Worm (Caenorhabditis elegans): ENCODE data around the gene snrp-200.

snrp-200 gene

DNA sequence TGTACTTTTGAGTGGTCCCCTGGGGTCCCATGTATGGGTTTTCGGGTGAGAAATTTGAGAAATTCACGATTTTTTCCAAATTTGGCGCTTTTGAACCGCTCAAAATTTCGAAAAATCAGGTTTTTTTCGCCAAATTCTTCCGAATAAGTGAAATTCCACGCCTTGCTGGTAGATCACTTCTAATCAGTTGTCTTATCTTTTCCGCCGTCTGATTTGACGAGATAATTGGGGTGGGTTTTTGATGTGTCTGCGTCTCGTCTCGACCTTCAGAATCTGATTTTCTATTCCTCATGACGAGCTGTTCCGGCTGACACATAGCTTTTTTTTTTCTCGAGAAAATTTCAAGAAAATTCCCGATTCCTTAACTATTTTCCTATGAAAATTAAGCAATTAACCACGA, 47.4 kb downstream of the snrp-200 start:
- TF ChIP-seq flt-1 (GFP tag; IDR thresholded peaks at IDR 0.05) (no peak), med-1 (GFP tag; optimal IDR thresholded peaks at IDR 0.05; ENCODE audit: insufficient read depth) (no peak), ref-1 (GFP tag; conservative IDR thresholded peaks at IDR 0.05) (no peak), ztf-29 (GFP tag; IDR thresholded peaks at IDR 0.05) (no peak), klf-2 (GFP tag; conservative IDR thresholded peaks at IDR 0.05) (no peak), T22C8.4 (GFP tag; IDR thresholded peaks at IDR 0.05) (no peak), ztf-23 (GFP tag; IDR thresholded peaks at IDR 0.05) (no peak), cog-1 (tag; optimal IDR thresholded peaks at IDR 0.05) (no peak), tab-1 (GFP tag; IDR thresholded peaks at IDR 0.05) (no peak)

- TF ChIP-seq flt-1 (GFP tag; IDR thresholded peaks at IDR 0.05): 0 out of 2 replicates have a peak, but pooled peaks have one; percentile 57
- no peak for TF ChIP-seq klf-2 (GFP tag; conservative IDR thresholded peaks at IDR 0.05)
These were observed 57.1 kb downstream of the snrp-200 start, which contains the start of the genes Y38E10A.33 and cox-10 for ce11 chrII:12679635-12680034. Gene Y38E10A.33, minus strand, starts transcription at chrII:12679646. Gene cox-10, plus strand, starts transcription at chrII:12679954.

DNA sequence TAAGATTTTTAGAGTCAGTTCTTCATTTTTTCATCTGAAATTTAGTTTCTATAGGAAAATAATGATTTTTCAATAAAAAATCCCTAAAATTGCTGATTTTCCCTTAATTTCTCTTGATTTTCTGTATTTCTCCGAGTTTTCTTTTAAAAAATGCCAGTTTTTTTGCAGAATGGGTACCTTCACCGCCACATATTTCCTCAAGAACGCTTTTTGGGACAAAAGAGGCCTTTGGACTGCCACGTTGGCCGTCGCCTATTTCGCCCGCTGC, 57.9 kb downstream of the snrp-200 start, which contains the start of gene Y38E10A.24:
Y38E10A.24 (plus strand) TSS at position 169 of the 268 bp plus-strand sequence.
- TF ChIP-seq ref-1 (GFP tag; conservative IDR thresholded peaks at IDR 0.05): no peak
- TF ChIP-seq flt-1 (GFP tag; IDR thresholded peaks at IDR 0.05): no peak
- TF ChIP-seq ztf-29 (GFP tag; IDR thresholded peaks at IDR 0.05): no peak
- no peak for TF ChIP-seq tab-1 (GFP tag; IDR thresholded peaks at IDR 0.05)
- no peak for TF ChIP-seq med-1 (GFP tag; optimal IDR thresholded peaks at IDR 0.05; ENCODE audit: insufficient read depth)
- no peak for TF ChIP-seq ztf-23 (GFP tag; IDR thresholded peaks at IDR 0.05)
- no peak for TF ChIP-seq T22C8.4 (GFP tag; IDR thresholded peaks at IDR 0.05)

DNA sequence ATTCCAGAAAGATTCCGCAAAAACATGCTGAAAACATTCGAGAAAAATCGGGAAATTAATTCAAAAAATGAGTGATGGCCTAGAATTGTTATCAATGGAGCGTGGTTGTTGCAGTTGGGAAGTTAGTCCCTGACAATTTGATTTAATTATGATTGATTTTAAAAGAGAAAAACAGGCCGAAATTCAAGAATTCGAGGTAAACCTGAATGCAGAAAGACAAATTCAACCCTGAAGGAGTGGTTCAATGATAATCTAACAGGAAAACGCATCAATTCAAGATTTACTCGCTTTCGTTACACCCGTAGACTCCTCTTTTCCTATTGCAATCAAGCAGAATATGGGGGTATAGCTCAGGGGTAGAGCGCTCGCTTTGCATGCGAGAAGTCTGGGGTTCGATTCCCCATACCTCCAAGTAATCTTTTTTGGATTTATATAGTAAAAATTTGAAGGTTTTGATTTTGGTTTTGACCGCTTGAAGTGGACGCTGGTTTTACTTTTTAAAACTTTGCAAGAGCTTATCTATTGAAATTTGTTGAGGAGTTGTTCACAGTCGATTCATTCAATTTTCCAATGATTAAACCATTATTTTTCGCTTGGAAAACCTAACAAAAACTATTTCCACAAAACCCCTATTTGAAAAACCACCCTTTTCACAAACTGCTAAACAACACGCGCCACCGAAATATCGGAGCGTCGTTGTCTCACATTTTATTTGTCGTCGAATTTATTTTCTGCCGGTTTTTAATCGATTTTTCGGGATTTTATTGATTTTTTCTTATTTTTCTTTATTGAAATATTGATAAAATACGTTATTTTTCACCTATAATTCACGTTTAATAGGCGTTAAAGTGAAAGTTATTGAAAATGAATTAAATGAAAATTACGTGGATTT, 58.5 kb downstream of the snrp-200 start:
- TF ChIP-seq ztf-23 (GFP tag; IDR thresholded peaks at IDR 0.05): 0 out of 2 replicates have a peak, but pooled peaks have one; percentile 60
- TF ChIP-seq ztf-29 (GFP tag; IDR thresholded peaks at IDR 0.05): no peak; the same call in 1 of the 2 replicates
- peak; percentile 14 for TF ChIP-seq cog-1 (tag; optimal IDR thresholded peaks at IDR 0.05)
- TF ChIP-seq tab-1 (GFP tag; IDR thresholded peaks at IDR 0.05): peak; percentile 74
- peak; percentile 56; the same call in 1 of the 2 replicates for TF ChIP-seq T22C8.4 (GFP tag; IDR thresholded peaks at IDR 0.05)
- TF ChIP-seq flt-1 (GFP tag; IDR thresholded peaks at IDR 0.05): peak; percentile 82
- no peak for TF ChIP-seq med-1 (GFP tag; optimal IDR thresholded peaks at IDR 0.05; ENCODE audit: insufficient read depth)
- 0 out of 2 replicates have a peak, but pooled peaks have one; percentile 55 for TF ChIP-seq klf-2 (GFP tag; conservative IDR thresholded peaks at IDR 0.05)
- TF ChIP-seq ref-1 (GFP tag; conservative IDR thresholded peaks at IDR 0.05): no peak

DNA sequence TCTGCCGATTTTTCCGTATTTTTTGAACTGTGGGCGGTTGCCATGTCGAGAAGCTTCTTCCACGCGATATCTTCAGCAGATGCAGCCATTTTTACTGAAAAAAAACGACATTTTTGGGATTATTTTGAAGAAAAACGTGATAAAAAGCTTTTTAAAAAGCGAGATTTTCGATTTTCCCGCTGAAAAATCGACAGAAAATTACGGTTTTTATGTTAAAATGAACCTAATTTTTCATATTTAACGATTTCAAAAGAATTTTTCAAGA, 59.1 kb downstream of the snrp-200 start, which contains the start of gene Y38E10A.22:
Y38E10A.22 (minus strand) TSS at position 101 of the 265 bp plus-strand sequence.
- no peak for TF ChIP-seq med-1 (GFP tag; optimal IDR thresholded peaks at IDR 0.05; ENCODE audit: insufficient read depth)
- no peak for TF ChIP-seq tab-1 (GFP tag; IDR thresholded peaks at IDR 0.05)
- TF ChIP-seq ztf-29 (GFP tag; IDR thresholded peaks at IDR 0.05): no peak
- TF ChIP-seq ref-1 (GFP tag; conservative IDR thresholded peaks at IDR 0.05): no peak
- no peak for TF ChIP-seq T22C8.4 (GFP tag; IDR thresholded peaks at IDR 0.05)
- no peak for TF ChIP-seq cog-1 (tag; optimal IDR thresholded peaks at IDR 0.05)
- no peak for TF ChIP-seq flt-1 (GFP tag; IDR thresholded peaks at IDR 0.05)
- no peak for TF ChIP-seq klf-2 (GFP tag; conservative IDR thresholded peaks at IDR 0.05)
- no peak for TF ChIP-seq ztf-23 (GFP tag; IDR thresholded peaks at IDR 0.05)

Measured in whole organism, midembryonic.